Fruit fly (Drosophila melanogaster) whole organism, embryonic: Measurements from ENCODE around the gene spn-E.

ENCODE experiments used
- CG12744 ChIP-seq: fragments of 200-800 bp; sonication (Bioruptor generic); optimal IDR thresholded peaks from 2 replicates; lab custom pipeline; 2016; ENCODE audit warnings: missing biosample characterization, missing genetic modification characterization
- CG13287 ChIP-seq: fragments of 200-800 bp; sonication (Bioruptor generic); IDR thresholded peaks from 2 replicates; pipeline ENCODE4 v1.3.6; 2022; ENCODE audit warnings: missing biosample characterization, missing genetic modification characterization; ENCODE audit not compliant: partially characterized antibody
- CG16779 ChIP-seq: fragments of 200-800 bp; sonication (Bioruptor generic); IDR thresholded peaks from 2 replicates; pipeline ENCODE4 v1.3.6; 2022; ENCODE audit warnings: missing biosample characterization, missing genetic modification characterization
- CG17359 ChIP-seq: fragments of 200-800 bp; sonication (Bioruptor generic); optimal IDR thresholded peaks from 3 replicates; lab custom pipeline; 2018; ENCODE audit warnings: missing biosample characterization, mild to moderate bottlenecking, missing genetic modification characterization, moderate library complexity
- CG17802 ChIP-seq: fragments of 200-800 bp; sonication (Bioruptor generic); optimal IDR thresholded peaks from 2 replicates; lab custom pipeline; 2018; ENCODE audit warnings: missing biosample characterization, mild to moderate bottlenecking, missing genetic modification characterization, moderate library complexity
- CG2875 ChIP-seq: fragments of 200-800 bp; sonication (Bioruptor generic); optimal IDR thresholded peaks from 2 replicates; lab custom pipeline; 2017; ENCODE audit warnings: missing biosample characterization, mild to moderate bottlenecking, missing genetic modification characterization, missing genetic modification reagents
- CG30403 ChIP-seq: fragments of 200-800 bp; sonication (Bioruptor generic); optimal IDR thresholded peaks from 3 replicates; lab custom pipeline; 2016; ENCODE audit warnings: missing biosample characterization, missing genetic modification characterization
- CG31365 ChIP-seq: fragments of 200-800 bp; sonication (Bioruptor generic); optimal IDR thresholded peaks from 2 replicates; lab custom pipeline; 2018; ENCODE audit warnings: missing biosample characterization, mild to moderate bottlenecking, missing genetic modification characterization
- CG32532 ChIP-seq: fragments of 200-800 bp; sonication (Bioruptor generic); IDR thresholded peaks from 2 replicates; pipeline ENCODE4 v1.3.6; 2022; ENCODE audit warnings: missing biosample characterization, missing genetic modification characterization
- CG3726 ChIP-seq: fragments of 200-800 bp; sonication (Bioruptor generic); IDR thresholded peaks from 3 replicates; pipeline ENCODE4, ENCODE4 v1.3.6; 2022; ENCODE audit warnings: missing biosample characterization, missing genetic modification characterization
- CG3995 ChIP-seq: fragments of 200-800 bp; sonication (Bioruptor generic); optimal IDR thresholded peaks from 3 replicates; lab custom pipeline; 2016; ENCODE audit warnings: missing biosample characterization, missing genetic modification characterization
- CG4328 ChIP-seq: fragments of 200-800 bp; sonication (Bioruptor generic); optimal IDR thresholded peaks from 3 replicates; lab custom pipeline; 2017; ENCODE audit warnings: missing biosample characterization, missing genetic modification reagents, missing genetic modification characterization
- CG4707 ChIP-seq: fragments of 200-800 bp; sonication (Bioruptor generic); optimal IDR thresholded peaks from 2 replicates; lab custom pipeline; 2018; ENCODE audit warnings: missing biosample characterization, mild to moderate bottlenecking, missing genetic modification characterization, moderate library complexity
- CHES-1-like ChIP-seq: fragments of 200-800 bp; sonication (Bioruptor generic); optimal IDR thresholded peaks from 2 replicates; lab custom pipeline; 2016; ENCODE audit warnings: missing biosample characterization, missing genetic modification characterization
- Camta ChIP-seq: fragments of 200-800 bp; sonication (Bioruptor generic); optimal IDR thresholded peaks from 2 replicates; lab custom pipeline; 2016; ENCODE audit warnings: missing biosample characterization, missing genetic modification characterization
- Chrac-16 ChIP-seq: fragments of 200-800 bp; sonication (Bioruptor generic); optimal IDR thresholded peaks from 3 replicates; lab custom pipeline; 2016; ENCODE audit warnings: missing biosample characterization, missing genetic modification characterization
- CkIIα-i1 ChIP-seq: fragments of 200-800 bp; sonication (Bioruptor generic); IDR thresholded peaks from 2 replicates; pipeline ENCODE4 v1.3.6; 2022; ENCODE audit warnings: missing biosample characterization, missing genetic modification characterization
- CoRest ChIP-seq: fragments of 200-800 bp; sonication (Bioruptor generic); optimal IDR thresholded peaks from 3 replicates; lab custom pipeline; 2018; ENCODE audit warnings: missing biosample characterization, mild to moderate bottlenecking, missing genetic modification characterization, moderate library complexity
- E2f2 ChIP-seq: fragments of 200-800 bp; sonication (Bioruptor generic); IDR thresholded peaks from 2 replicates; pipeline ENCODE4 v1.3.6; 2022; ENCODE audit warnings: missing biosample characterization, missing genetic modification characterization
- Lpt ChIP-seq: fragments of >200 bp; optimal IDR thresholded peaks from 2 replicates; lab custom pipeline; 2018; ENCODE audit warnings: missing biosample characterization, missing genetic modification characterization
- NFAT ChIP-seq: fragments of 200-800 bp; sonication (Bioruptor generic); IDR thresholded peaks from 2 replicates; pipeline ENCODE4 v1.3.6; 2022; ENCODE audit warnings: missing biosample characterization, missing genetic modification characterization
- NfI ChIP-seq: fragments of 200-800 bp; sonication (Bioruptor generic); optimal IDR thresholded peaks from 3 replicates; lab custom pipeline; 2018; ENCODE audit warnings: missing biosample characterization, mild to moderate bottlenecking, missing genetic modification characterization, moderate library complexity
- TFAM ChIP-seq: fragments of 200-800 bp; sonication (Bioruptor generic); optimal IDR thresholded peaks from 2 replicates; lab custom pipeline; 2017; ENCODE audit warnings: missing biosample characterization, missing genetic modification characterization, inconsistent platforms
- bab2 ChIP-seq: fragments of 200-800 bp; sonication (Bioruptor generic); optimal IDR thresholded peaks from 2 replicates; lab custom pipeline; 2016; ENCODE audit warnings: missing biosample characterization, missing genetic modification characterization
- cas ChIP-seq: fragments of 200-800 bp; sonication (Bioruptor generic); IDR thresholded peaks from 2 replicates; pipeline ENCODE4 v1.3.6; 2022; ENCODE audit warnings: missing biosample characterization, missing genetic modification characterization
- disco-r ChIP-seq: fragments of 200-800 bp; sonication (Bioruptor generic); optimal IDR thresholded peaks from 2 replicates; lab custom pipeline; 2016; ENCODE audit warnings: missing biosample characterization, missing genetic modification characterization
- dmrt99B ChIP-seq: fragments of 200-800 bp; sonication (Bioruptor generic); optimal IDR thresholded peaks from 2 replicates; lab custom pipeline; 2018; ENCODE audit warnings: missing biosample characterization, mild to moderate bottlenecking, missing genetic modification characterization, moderate library complexity
- nom ChIP-seq: fragments of 200-800 bp; sonication (Bioruptor generic); optimal IDR thresholded peaks from 2 replicates; lab custom pipeline; 2017; ENCODE audit warnings: missing biosample characterization, missing genetic modification characterization, mild to moderate bottlenecking, moderate library complexity, missing genetic modification reagents
- odd ChIP-seq: fragments of 200-800 bp; sonication (Bioruptor generic); optimal IDR thresholded peaks from 2 replicates; lab custom pipeline; 2017; ENCODE audit warnings: missing biosample characterization, mild to moderate bottlenecking, missing genetic modification characterization
- pan ChIP-seq, 4 experiments: fragments of >200 bp in 3 of 4; fragments of 200-800 bp in 1 of 4; sonication (Bioruptor generic) in 1 of 4; optimal IDR thresholded peaks in 3 of 4; IDR thresholded peaks in 1 of 4; 2 replicates each; pipeline versions ENCODE4 v1.3.6 to Lab custom; 2017 to 2022; ENCODE audit warnings: missing biosample characterization in 2 of 4, missing genetic modification characterization in 2 of 4, mixed read lengths in 1 of 4
- phol ChIP-seq: fragments of 200-800 bp; sonication (Bioruptor generic); optimal IDR thresholded peaks from 3 replicates; lab custom pipeline; 2018; ENCODE audit warnings: missing biosample characterization, mild to moderate bottlenecking, missing genetic modification characterization, moderate library complexity
- psq ChIP-seq: fragments of 200-800 bp; sonication (Bioruptor generic); optimal IDR thresholded peaks from 2 replicates; lab custom pipeline; 2017; ENCODE audit warnings: missing biosample characterization, missing genetic modification characterization
- sd ChIP-seq: fragments of 200-800 bp; sonication (Bioruptor generic); optimal IDR thresholded peaks from 3 replicates; lab custom pipeline; 2018; ENCODE audit warnings: missing biosample characterization, mild to moderate bottlenecking, missing genetic modification characterization, moderate library complexity
- sqz ChIP-seq: fragments of 200-800 bp; sonication (Bioruptor generic); optimal IDR thresholded peaks from 3 replicates; lab custom pipeline; 2018; ENCODE audit warnings: missing biosample characterization, mild to moderate bottlenecking, missing genetic modification characterization
- stwl ChIP-seq: fragments of 200-800 bp; sonication (Bioruptor generic); optimal IDR thresholded peaks from 3 replicates; lab custom pipeline; 2018; ENCODE audit warnings: missing biosample characterization, mild to moderate bottlenecking, missing genetic modification characterization, moderate library complexity
- unc-4 ChIP-seq: fragments of 200-800 bp; sonication (Bioruptor generic); IDR thresholded peaks from 2 replicates; pipeline ENCODE4 v1.3.6; 2022; ENCODE audit warnings: missing biosample characterization, missing genetic modification characterization; ENCODE audit not compliant: partially characterized antibody
- vfl ChIP-seq: fragments of 200-800 bp; sonication (Bioruptor generic); optimal IDR thresholded peaks from 2 replicates; lab custom pipeline; 2016; ENCODE audit warnings: missing biosample characterization, missing genetic modification characterization
- vvl ChIP-seq: fragments of 200-800 bp; sonication (Bioruptor generic); IDR thresholded peaks from 2 replicates; pipeline ENCODE4 v1.3.6; 2022; ENCODE audit warnings: missing biosample characterization, missing genetic modification characterization
- zen2 ChIP-seq: fragments of 200-800 bp; sonication (Bioruptor generic); IDR thresholded peaks from 3 replicates; pipeline ENCODE4 v1.3.6; 2022; ENCODE audit warnings: missing biosample characterization, missing genetic modification characterization; ENCODE audit not compliant: partially characterized antibody

The spn-E gene

DNA sequence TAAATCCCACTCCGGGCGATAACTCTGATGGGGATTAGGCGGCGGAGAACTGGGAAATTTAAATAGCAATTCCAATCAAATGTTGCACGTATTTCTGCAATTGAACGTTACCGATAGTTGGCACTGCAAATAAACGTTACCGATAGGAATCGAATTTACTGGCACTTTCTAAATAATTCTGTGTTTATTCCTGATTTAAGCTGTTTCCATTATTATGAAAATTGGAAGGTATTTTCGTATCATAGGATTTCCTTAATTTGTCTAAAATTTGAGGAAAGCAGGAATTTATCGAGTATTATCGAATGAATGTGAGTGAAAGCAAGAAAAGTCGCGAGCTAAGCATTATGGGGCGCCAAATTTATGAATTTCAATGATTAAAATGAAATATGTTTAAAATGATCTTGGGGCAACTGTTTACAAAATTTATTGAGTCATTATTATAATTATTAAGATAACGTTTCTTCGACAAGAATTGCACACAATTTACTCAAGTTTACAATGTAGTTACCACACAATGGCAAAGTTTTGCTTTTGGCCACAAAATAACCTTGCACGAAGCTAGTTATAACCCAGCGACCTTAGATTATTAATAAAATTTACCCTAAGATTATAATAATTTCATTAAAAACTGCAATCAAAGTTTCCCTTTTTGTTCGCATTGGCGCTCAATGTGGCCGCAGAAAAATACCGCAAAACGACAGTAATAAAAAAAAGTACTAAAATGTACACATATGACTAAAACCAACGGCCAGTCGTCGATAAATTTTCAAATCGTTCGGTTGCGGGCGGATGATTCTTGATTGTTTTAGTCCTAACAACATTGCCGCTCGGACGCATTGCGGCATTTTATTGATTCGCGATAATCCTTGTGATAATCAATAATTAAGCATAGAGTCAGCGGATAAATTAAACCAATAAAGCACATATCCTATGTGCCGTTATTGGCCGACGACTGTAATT is 33.4 kb upstream of the spn-E start, which contains the start of gene alpha-Man-IIb (continued):
- TF ChIP-seq psq (GFP tag; lab: Kevin White, UChicago): no peak
- TF ChIP-seq CG2875 (GFP tag; lab: Kevin White, UChicago): no peak
- TF ChIP-seq CG4328 (GFP tag; lab: Kevin White, UChicago): no peak
- no peak for TF ChIP-seq CG31365 (tag; lab: Kevin White, UChicago)
- peak; percentile 49 for TF ChIP-seq sqz (GFP tag; lab: Kevin White, UChicago)
- no peak for TF ChIP-seq NfI
- TF ChIP-seq CG3726 (GFP tag; lab: Robert Waterston, UW): no peak
- no peak for TF ChIP-seq Lpt (GFP tag; lab: Kevin White, UChicago)
- peak; percentile 22 for TF ChIP-seq Camta (GFP tag; lab: Kevin White, UChicago)
- TF ChIP-seq CHES-1-like (GFP tag; lab: Kevin White, UChicago): peak; percentile 19
- no peak for TF ChIP-seq disco-r
- TF ChIP-seq CG4707: no peak
- peak; percentile 94 for TF ChIP-seq CG3995 (GFP tag; lab: Kevin White, UChicago)
- TF ChIP-seq bab2 (GFP tag; lab: Kevin White, UChicago): no peak
- no peak for TF ChIP-seq TFAM (GFP tag; lab: Kevin White, UChicago)
- TF ChIP-seq CG17802 (tag; lab: Kevin White, UChicago): no peak
- TF ChIP-seq E2f2 (GFP tag; lab: Robert Waterston, UW): peak; percentile 93
- TF ChIP-seq CG32532: peak; percentile 45; the same call in 1 of the 2 replicates
- peak; percentile 24; the same call in 1 of the 2 replicates for TF ChIP-seq NFAT
- TF ChIP-seq zen2 (GFP tag; lab: Robert Waterston, UW): peak; percentile 80; the same call in 2 of the 3 replicates
- TF ChIP-seq unc-4 (GFP tag; lab: Robert Waterston, UW): peak; percentile 88
- no peak for TF ChIP-seq sd
- peak; percentile 23 for TF ChIP-seq CG17359 (tag; lab: Kevin White, UChicago)
- TF ChIP-seq stwl (tag; lab: Kevin White, UChicago): no peak
- no peak for TF ChIP-seq CG12744 (GFP tag; lab: Kevin White, UChicago)
- no peak for TF ChIP-seq Chrac-16 (GFP tag; lab: Kevin White, UChicago)
- no peak for TF ChIP-seq CkIIα-i1
- peak; percentile 18 for TF ChIP-seq CG30403
- TF ChIP-seq dmrt99B (tag; lab: Kevin White, UChicago): no peak
- no peak for TF ChIP-seq odd (GFP tag; lab: Kevin White, UChicago)
- peak; percentile 52 for TF ChIP-seq vvl (GFP tag; lab: Robert Waterston, UW)
- TF ChIP-seq CG16779: no peak
- TF ChIP-seq CoRest: peak; percentile 34
- TF ChIP-seq phol (tag; lab: Kevin White, UChicago): peak; percentile 44
- no peak for TF ChIP-seq cas (GFP tag; lab: Robert Waterston, UW)
- TF ChIP-seq CG13287 (GFP tag; lab: Robert Waterston, UW): peak; percentile 91

DNA sequence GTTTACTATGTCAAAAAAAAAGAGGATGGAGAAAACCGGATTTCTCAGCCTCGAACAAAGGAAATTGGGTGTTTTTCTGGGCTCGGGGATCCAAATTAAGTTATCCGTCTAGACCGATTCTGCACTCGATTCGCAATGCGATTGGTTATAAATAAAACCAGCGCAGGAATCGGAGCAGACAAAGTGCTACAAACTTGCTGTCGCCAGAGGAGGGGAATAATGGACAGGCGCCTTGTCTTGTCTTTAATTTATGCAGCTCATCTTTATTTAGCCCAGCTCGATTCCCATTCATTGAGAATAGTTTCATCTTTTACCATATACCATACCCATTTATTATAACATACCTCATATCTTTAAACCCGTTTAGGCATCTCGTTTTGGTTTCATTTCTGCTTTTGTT is 32.5 kb upstream of the spn-E start:
- TF ChIP-seq nom (no peak), pan (optimal IDR thresholded peaks at IDR 0.05; lab: Kevin White, UChicago) (no peak), pan (GFP tag; optimal IDR thresholded peaks at IDR 0.05 in 1 of 2, IDR thresholded peaks at IDR 0.05 in 1 of 2) (peak in 1 of 2 experiments; percentile 13), vfl (GFP tag; lab: Kevin White, UChicago) (no peak)
